Fruit fly (Drosophila melanogaster): ENCODE results near the gene CG31546.

The CG31546 gene

DNA sequence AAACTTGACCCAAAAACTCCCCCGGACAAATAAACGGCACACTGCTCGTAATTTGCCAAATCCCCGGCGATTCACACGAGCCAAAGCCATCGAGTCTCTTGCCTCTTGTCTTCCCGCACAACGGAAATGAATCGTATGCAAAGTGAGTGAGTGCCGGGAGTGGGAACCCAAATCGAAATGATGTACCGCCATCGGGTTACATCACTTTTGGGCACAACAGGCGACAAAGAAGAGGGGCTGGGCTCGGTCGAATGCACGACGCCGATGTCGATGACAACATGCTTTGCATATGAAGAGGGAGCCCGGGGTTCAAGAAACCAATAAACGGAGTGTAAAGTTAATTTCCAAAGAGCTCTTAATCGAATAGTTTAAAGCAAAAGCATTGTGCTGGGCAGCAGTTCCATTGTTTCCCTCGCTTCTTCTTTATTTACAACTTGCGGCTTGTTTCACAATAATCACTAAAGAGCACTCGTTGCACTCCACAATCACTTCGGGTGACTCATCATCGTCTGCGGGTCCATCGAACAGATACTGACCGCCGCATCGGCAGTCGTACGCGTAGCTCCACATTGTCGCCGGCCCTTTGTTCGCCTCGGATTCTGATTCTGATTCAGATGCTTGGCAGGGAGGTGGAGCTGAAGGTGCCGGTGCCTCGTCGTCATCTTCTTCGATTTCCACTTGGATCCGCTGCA lies 13.6 kb downstream of the CG31546 start (continued):
- TF ChIP-seq gt (GFP tag; IDR thresholded peaks at IDR 0.05) (no peak), insv (GFP tag; optimal IDR thresholded peaks at IDR 0.05) (no peak), CG9817 (tag; optimal IDR thresholded peaks at IDR 0.05) (no peak), CG5245 (GFP tag; optimal IDR thresholded peaks at IDR 0.05) (no peak), caup (GFP tag; optimal IDR thresholded peaks at IDR 0.05; ENCODE audit: severe bottlenecking) (no peak), CG12155 (GFP tag; optimal IDR thresholded peaks at IDR 0.05) (no peak), sens (GFP tag) (peak; percentile 23), fd3F (GFP tag; optimal IDR thresholded peaks at IDR 0.05) (no peak), CG2116 (GFP tag; optimal IDR thresholded peaks at IDR 0.05) (no peak), CG12236 (GFP tag; optimal IDR thresholded peaks at IDR 0.05) (no peak), CG1647 (GFP tag; optimal IDR thresholded peaks at IDR 0.05) (no peak), zfh1 (GFP tag; IDR thresholded peaks at IDR 0.05) (no peak), Deaf1 (tag; optimal IDR thresholded peaks at IDR 0.05) (peak; percentile 24), CG11696 (GFP tag; IDR thresholded peaks at IDR 0.05) (no peak), Lpt (GFP tag; optimal IDR thresholded peaks at IDR 0.05) (no peak), seq (GFP tag; IDR thresholded peaks at IDR 0.05) (no peak), Optix (GFP tag; IDR thresholded peaks at IDR 0.05) (no peak), CG32772 (GFP tag; IDR thresholded peaks at IDR 0.05) (no peak), Hey (tag; optimal IDR thresholded peaks at IDR 0.05) (no peak), Poxn (GFP tag; IDR thresholded peaks at IDR 0.05) (no peak), hth (optimal IDR thresholded peaks at IDR 0.05) (no peak), maf-S (GFP tag; optimal IDR thresholded peaks at IDR 0.05) (no peak), Ssrp (tag; optimal IDR thresholded peaks at IDR 0.05) (no peak), CG17612 (GFP tag; IDR thresholded peaks at IDR 0.05) (no peak), ssp (GFP tag; IDR thresholded peaks at IDR 0.05) (0 out of 2 replicates have a peak, but pooled peaks have one; percentile 11), hbn (GFP tag; IDR thresholded peaks at IDR 0.05; ENCODE audit: partially characterized antibody) (no peak)

DNA sequence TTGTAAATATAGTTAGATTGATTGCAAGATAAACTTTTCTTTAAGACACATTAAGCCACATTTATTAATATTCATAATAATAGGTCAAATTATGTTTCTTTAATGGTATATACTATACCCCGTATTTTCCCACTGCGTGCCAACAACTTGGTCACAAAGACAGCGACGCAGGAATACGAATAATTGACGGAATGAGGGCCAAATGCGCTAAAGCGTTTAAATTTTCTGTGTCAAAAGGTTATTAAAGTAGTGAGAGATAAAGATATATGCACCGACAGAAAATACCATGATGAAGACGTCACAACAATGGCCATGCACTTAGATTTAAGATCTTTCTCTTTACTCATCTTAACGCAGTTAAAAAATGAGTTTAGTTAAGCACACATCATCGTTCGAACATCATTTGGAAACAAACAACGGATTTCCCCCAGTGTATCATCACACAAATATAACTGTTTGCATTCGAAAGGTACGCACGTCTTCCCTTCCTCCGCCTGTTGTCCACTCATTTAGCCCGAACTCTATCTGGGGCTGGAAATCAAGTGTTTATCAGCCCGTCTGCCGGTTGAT lies 15.0 kb downstream of the CG31546 start:
- peak; percentile 38 for TF ChIP-seq CG6654 (GFP tag; optimal IDR thresholded peaks at IDR 0.05)
- TF ChIP-seq CG11696 (GFP tag; IDR thresholded peaks at IDR 0.05): no peak
- TF ChIP-seq D19A (tag; optimal IDR thresholded peaks at IDR 0.05): peak; percentile 61
- no peak for TF ChIP-seq tna (GFP tag; IDR thresholded peaks at IDR 0.05; ENCODE audit: partially characterized antibody)
- TF ChIP-seq CG10147 (GFP tag; optimal IDR thresholded peaks at IDR 0.05): peak; percentile 65
- no peak for TF ChIP-seq hkb (optimal IDR thresholded peaks at IDR 0.05)
- peak; percentile 71 for TF ChIP-seq hkb (GFP tag; IDR thresholded peaks at IDR 0.05)
- TF ChIP-seq CG18262 (tag; optimal IDR thresholded peaks at IDR 0.05): peak; percentile 79
- peak; percentile 29 for TF ChIP-seq wek (GFP tag; optimal IDR thresholded peaks at IDR 0.05)
- TF ChIP-seq CG10274 (GFP tag; optimal IDR thresholded peaks at IDR 0.05): peak; percentile 30
- 0 out of 2 replicates have a peak, but pooled peaks have one; percentile 24 for TF ChIP-seq CG4360 (GFP tag; IDR thresholded peaks at IDR 0.05)
- TF ChIP-seq bowl (GFP tag; IDR thresholded peaks at IDR 0.05): 0 out of 2 replicates have a peak, but pooled peaks have one; percentile 14
- TF ChIP-seq CG13775 (GFP tag; optimal IDR thresholded peaks at IDR 0.05): peak; percentile 68
- TF ChIP-seq pb (GFP tag; optimal IDR thresholded peaks at IDR 0.05): peak; percentile 50
- peak; percentile 59 for TF ChIP-seq bcd (GFP tag; optimal IDR thresholded peaks at IDR 0.05)
- TF ChIP-seq CG2678 (tag; optimal IDR thresholded peaks at IDR 0.05): peak; percentile 80
- TF ChIP-seq seq (GFP tag; IDR thresholded peaks at IDR 0.05): no peak
- peak; percentile 56 for TF ChIP-seq CG12236 (GFP tag; optimal IDR thresholded peaks at IDR 0.05)
- TF ChIP-seq CG34224 (GFP tag; IDR thresholded peaks at IDR 0.05; ENCODE audit: partially characterized antibody): no peak
- no peak for TF ChIP-seq CG17612 (GFP tag; IDR thresholded peaks at IDR 0.05)
- TF ChIP-seq HmgZ (tag; optimal IDR thresholded peaks at IDR 0.05): peak; percentile 7
- peak; percentile 18 for TF ChIP-seq mirr (GFP tag; optimal IDR thresholded peaks at IDR 0.05)
- TF ChIP-seq CG1024 (GFP tag; IDR thresholded peaks at IDR 0.05): peak; percentile 69
- TF ChIP-seq CG17328 (GFP tag; IDR thresholded peaks at IDR 0.05): peak; percentile 58
- TF ChIP-seq kni (GFP tag; optimal IDR thresholded peaks at IDR 0.05): peak; percentile 34
- TF ChIP-seq CG18619 (GFP tag; optimal IDR thresholded peaks at IDR 0.05): peak; percentile 66
- peak; percentile 56 for TF ChIP-seq NfI (GFP tag; optimal IDR thresholded peaks at IDR 0.05)
- peak; percentile 35 for TF ChIP-seq CG18476 (GFP tag; optimal IDR thresholded peaks at IDR 0.05)
